Worm (Caenorhabditis elegans) whole organism, L1 larva: Measurements from ENCODE around the gene srh-46.
"Not testable (repeated sequence)": the region's sequence is repeated elsewhere in the genome, so short reads cannot be mapped to it uniquely, and the experiment has no call there.

Experiments used
- C04F5.9 ChIP-seq: sonication (generic microtip); optimal IDR thresholded peaks from 2 replicates; lab custom pipeline; 2016; ENCODE audit warnings: missing genetic modification characterization, missing compliant biosample characterization
- ceh-8 ChIP-seq: fragments of 200-800 bp; sonication (Bioruptor generic); optimal IDR thresholded peaks from 2 replicates; lab custom pipeline; 2018; ENCODE audit warnings: mild to moderate bottlenecking, missing genetic modification characterization, moderate library complexity, missing compliant biosample characterization
- ceh-82 ChIP-seq, 3 experiments: fragments of 150-350 bp in 1 of 3; sonication (generic microtip) in 2 of 3; optimal IDR thresholded peaks; 2 replicates each; lab custom pipeline; 2014 to 2017; ENCODE audit warnings: missing biosample characterization in 3 of 3, missing genetic modification characterization in 3 of 3
- dpl-1 ChIP-seq, 3 experiments: fragments of 150-350 bp in 2 of 3; sonication (generic microtip) in 1 of 3; optimal IDR thresholded peaks; 2 replicates each; lab custom pipeline; 2014 to 2017; ENCODE audit warnings: missing biosample characterization in 3 of 3, missing genetic modification characterization in 3 of 3, missing genetic modification reagents in 3 of 3
- efl-1 ChIP-seq, 4 experiments: fragments of 150-350 bp; optimal IDR thresholded peaks in 3 of 4; peaks in 1 of 4; 1 replicate in 1 of 4; 2 replicates in 3 of 4; lab custom pipeline; 2014; ENCODE audit warnings: missing biosample characterization in 2 of 4, missing genetic modification characterization in 2 of 4, missing genetic modification reagents in 2 of 4
- egl-13 ChIP-seq: sonication (generic microtip); optimal IDR thresholded peaks from 2 replicates; lab custom pipeline; 2016; ENCODE audit warnings: missing genotype, missing genetic modification reagents, missing genetic modification characterization, missing compliant biosample characterization
- elt-3 ChIP-seq, 6 experiments: fragments of 150-350 bp in 1 of 6; sonication (generic microtip); optimal IDR thresholded peaks; 2 replicates each; lab custom pipeline; 2017 to 2018; ENCODE audit warnings: missing biosample characterization in 6 of 6, missing genetic modification characterization in 6 of 6, inconsistent platforms in 1 of 6
- fkh-10 ChIP-seq: sonication (generic microtip); optimal IDR thresholded peaks from 2 replicates; lab custom pipeline; 2017; ENCODE audit warnings: missing biosample characterization, missing genetic modification reagents, missing genetic modification characterization
- grh-1 ChIP-seq: fragments of 200-800 bp; sonication (Bioruptor generic); IDR thresholded peaks from 2 replicates; pipeline ENCODE4 v1.3.6; 2022; ENCODE audit warnings: missing genetic modification reagents, missing genetic modification characterization, missing compliant biosample characterization
- jun-1 ChIP-seq: fragments of 150-350 bp; optimal IDR thresholded peaks from 2 replicates; lab custom pipeline; 2014; ENCODE audit warnings: missing biosample characterization, missing genetic modification reagents, missing genetic modification characterization
- lin-15B ChIP-seq: fragments of 150-350 bp; sonication (generic microtip); optimal IDR thresholded peaks from 3 replicates; lab custom pipeline; 2014; ENCODE audit warnings: missing biosample characterization, missing genetic modification characterization
- lsy-2 ChIP-seq, 2 experiments: fragments of 150-350 bp; optimal IDR thresholded peaks; 2 replicates each; lab custom pipeline; 2014; ENCODE audit warnings: missing biosample characterization in 2 of 2, missing genetic modification characterization in 2 of 2
- mdl-1 ChIP-seq, 2 experiments: fragments of 150-350 bp; optimal IDR thresholded peaks; 2 replicates each; lab custom pipeline; 2014 to 2017; ENCODE audit warnings: missing biosample characterization in 2 of 2, missing genetic modification characterization in 2 of 2, inconsistent platforms in 1 of 2
- nhr-20 ChIP-seq: sonication (generic microtip); optimal IDR thresholded peaks from 2 replicates; lab custom pipeline; 2016; ENCODE audit warnings: mild to moderate bottlenecking, missing genetic modification characterization, missing compliant biosample characterization
- nhr-237 ChIP-seq: fragments of 150-350 bp; optimal IDR thresholded peaks from 2 replicates; lab custom pipeline; 2014; ENCODE audit warnings: missing biosample characterization, missing genetic modification characterization
- nhr-47 ChIP-seq: sonication (generic microtip); optimal IDR thresholded peaks from 2 replicates; lab custom pipeline; 2016; ENCODE audit warnings: mild to moderate bottlenecking, missing genetic modification characterization, moderate library complexity, missing compliant biosample characterization
- nhr-76 ChIP-seq: sonication (generic microtip); optimal IDR thresholded peaks from 2 replicates; lab custom pipeline; 2017; ENCODE audit warnings: missing biosample characterization, missing genetic modification characterization
- nhr-90 ChIP-seq: sonication (generic microtip); optimal IDR thresholded peaks from 2 replicates; lab custom pipeline; 2016; ENCODE audit warnings: mild to moderate bottlenecking, missing genetic modification characterization, missing compliant biosample characterization; ENCODE audit not compliant: poor library complexity
- pag-3 ChIP-seq: sonication (generic microtip); optimal IDR thresholded peaks from 2 replicates; lab custom pipeline; 2017; ENCODE audit warnings: missing genetic modification characterization, mild to moderate bottlenecking, missing compliant biosample characterization, antibody characterized with exemption, borderline replicate concordance; ENCODE audit not compliant: insufficient read depth
- pax-3 ChIP-seq: fragments of 200-800 bp; sonication (Bioruptor generic); optimal IDR thresholded peaks from 2 replicates; lab custom pipeline; 2018; ENCODE audit warnings: mild to moderate bottlenecking, missing genetic modification characterization, moderate library complexity, missing compliant biosample characterization
- pqm-1 ChIP-seq: sonication (generic microtip); optimal IDR thresholded peaks from 3 replicates; lab custom pipeline; 2017; ENCODE audit warnings: missing biosample characterization, missing genetic modification characterization
- skn-1 ChIP-seq: fragments of 150-350 bp; optimal IDR thresholded peaks from 2 replicates; lab custom pipeline; 2014; ENCODE audit warnings: missing biosample characterization, missing genetic modification characterization
- snpc-4 ChIP-seq: fragments of 150-350 bp; optimal IDR thresholded peaks from 2 replicates; lab custom pipeline; 2014; ENCODE audit warnings: missing biosample characterization, missing genetic modification characterization
- snu-23 ChIP-seq: sonication (generic microtip); optimal IDR thresholded peaks from 2 replicates; lab custom pipeline; 2016; ENCODE audit warnings: missing genetic modification characterization, missing compliant biosample characterization
- sptf-1 ChIP-seq: fragments of 150-350 bp; optimal IDR thresholded peaks from 2 replicates; lab custom pipeline; 2014; ENCODE audit warnings: missing biosample characterization, missing genetic modification characterization
- sup-37 ChIP-seq: fragments of 200-800 bp; sonication (Bioruptor generic); optimal IDR thresholded peaks from 2 replicates; lab custom pipeline; 2018; ENCODE audit warnings: mild to moderate bottlenecking, missing genetic modification characterization, missing compliant biosample characterization
- tbx-2 ChIP-seq: sonication (generic microtip); optimal IDR thresholded peaks from 2 replicates; lab custom pipeline; 2016; ENCODE audit warnings: missing genetic modification characterization, missing compliant biosample characterization
- zag-1 ChIP-seq: fragments of 150-350 bp; optimal IDR thresholded peaks from 2 replicates; lab custom pipeline; 2014; ENCODE audit warnings: missing biosample characterization, missing genetic modification characterization

srh-46 gene

DNA sequence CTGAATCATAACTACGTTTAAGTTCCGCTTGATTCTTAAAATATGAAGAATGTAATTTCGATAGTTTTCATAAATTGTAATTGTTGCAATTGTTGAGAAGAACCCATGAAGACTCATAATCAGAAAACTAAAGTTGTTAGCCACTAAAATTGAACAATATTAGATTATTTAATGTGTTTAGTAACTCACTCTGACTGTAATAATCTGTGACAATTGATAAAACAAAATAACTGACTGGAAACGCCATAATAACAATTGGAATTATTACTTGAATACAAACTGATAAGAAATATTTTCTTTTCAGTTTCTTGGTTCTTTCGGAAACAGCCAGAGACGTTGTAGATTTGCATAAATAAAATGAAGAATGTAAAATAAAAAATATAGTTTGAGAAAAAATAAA lies 3.3 kb downstream of the srh-46 start:
- no peak for TF ChIP-seq tbx-2 (tag; lab: Kevin White, UChicago)
- peak; percentile 54 for TF ChIP-seq jun-1 (tag; lab: Kevin White, UChicago)

DNA sequence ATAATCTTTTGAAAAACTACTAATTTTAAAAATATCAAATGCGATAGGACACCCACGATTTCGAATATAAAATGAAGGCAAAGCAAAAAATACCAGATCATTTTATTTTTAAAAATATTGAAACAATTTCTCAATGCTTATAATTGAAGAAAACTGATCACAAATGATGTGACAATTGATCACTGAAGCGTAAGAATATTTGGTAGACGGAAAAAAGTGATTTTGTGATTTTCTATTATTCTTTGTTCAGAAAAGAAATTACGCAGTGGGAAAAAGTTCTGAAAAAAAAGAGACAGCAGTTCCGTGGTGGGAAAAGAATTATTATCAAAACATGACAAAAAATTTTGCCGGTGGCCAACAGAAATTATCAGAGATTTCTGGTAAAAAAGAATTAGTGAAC lies 4.1 kb downstream of the srh-46 start, which contains the start of gene T03F7.5:
Gene T03F7.5, minus strand, starts transcription at position 101 of the 400 bp plus-strand sequence.
- no peak for TF ChIP-seq mdl-1 (tag; optimal IDR thresholded peaks at IDR 0.05; lab: Kevin White, UChicago)
- TF ChIP-seq efl-1 (optimal IDR thresholded peaks at IDR 0.05; lab: Kevin White, UChicago), result no peak
- peak in 1 of 2 experiments; percentile 7 for TF ChIP-seq efl-1 (GFP tag; optimal IDR thresholded peaks at IDR 0.05 in 1 of 2; lab: Kevin White, UChicago)
- no peak for TF ChIP-seq C04F5.9
- TF ChIP-seq grh-1 (GFP tag; lab: Robert Waterston, UW), result no peak
- TF ChIP-seq, all 84 proteins: peak for 1

DNA sequence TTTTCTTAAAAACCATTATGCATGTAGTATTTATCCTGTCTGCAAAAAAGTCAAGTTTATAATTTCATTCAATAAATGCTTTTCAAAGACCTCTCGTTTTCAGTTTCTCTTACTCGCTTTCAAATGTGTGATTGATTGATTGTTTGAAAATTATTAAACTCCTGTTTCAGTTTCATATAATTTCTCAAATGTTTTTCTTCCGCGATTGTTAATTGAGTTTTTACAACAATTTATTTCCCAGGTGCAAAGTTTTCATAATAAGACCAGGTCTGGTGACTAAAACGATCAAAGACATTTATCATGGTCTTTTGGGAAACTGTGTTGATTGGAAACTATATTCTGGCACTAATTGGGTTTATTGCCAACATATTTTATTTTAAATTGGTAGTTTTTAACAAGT lies 8.3 kb downstream of the srh-46 start, which contains the start of gene T03F7.6:
Gene T03F7.6, plus strand, starts transcription at position 301 of the 400 bp plus-strand sequence.
- TF ChIP-seq nhr-20 (tag; lab: Kevin White, UChicago) (no peak), grh-1 (GFP tag; lab: Robert Waterston, UW) (no peak), ceh-8 (no peak), sup-37 (GFP tag; lab: Kevin White, UChicago) (no peak), mdl-1 (tag; optimal IDR thresholded peaks at IDR 0.05; lab: Kevin White, UChicago) (no peak), dpl-1 (GFP tag; optimal IDR thresholded peaks at IDR 0.05; lab: Kevin White, UChicago) (no peak), snpc-4 (tag; lab: Kevin White, UChicago) (no peak), fkh-10 (no peak), nhr-76 (tag; lab: Kevin White, UChicago) (no peak), skn-1 (tag; lab: Kevin White, UChicago) (no peak), lin-15B (tag; lab: Kevin White, UChicago) (no peak)
- TF ChIP-seq, all 84 proteins: peak for 0

DNA sequence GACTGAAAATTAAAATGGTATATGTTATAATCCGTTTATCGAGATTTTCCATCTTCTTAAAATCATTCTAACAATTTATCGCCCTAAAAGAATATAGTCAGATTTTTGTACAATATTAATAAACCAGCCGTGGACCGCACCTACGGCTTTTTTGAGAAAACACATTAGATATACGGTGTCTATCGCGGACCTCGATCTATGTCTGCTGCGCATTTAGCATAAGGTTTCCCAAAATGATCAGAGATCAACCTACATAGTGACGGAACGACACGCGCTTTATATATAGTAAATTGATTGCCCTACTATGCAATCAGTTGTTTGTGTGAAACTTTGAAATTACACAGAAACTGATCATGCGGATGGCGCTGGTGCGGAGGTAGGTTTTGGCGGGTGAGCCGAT lies 10.0 kb downstream of the srh-46 start:
- no peak for TF ChIP-seq lsy-2 (tag; optimal IDR thresholded peaks at IDR 0.05; lab: Kevin White, UChicago)
- no peak for TF ChIP-seq lin-15B (tag; lab: Kevin White, UChicago)
- TF ChIP-seq elt-3 (tag; optimal IDR thresholded peaks at IDR 0.05; lab: Kevin White, UChicago), result no peak
- TF ChIP-seq nhr-47 (tag; lab: Kevin White, UChicago), result no peak
- TF ChIP-seq nhr-90 (tag; lab: Kevin White, UChicago), result no peak
- TF ChIP-seq pax-3 (tag; lab: Kevin White, UChicago), result no peak

DNA sequence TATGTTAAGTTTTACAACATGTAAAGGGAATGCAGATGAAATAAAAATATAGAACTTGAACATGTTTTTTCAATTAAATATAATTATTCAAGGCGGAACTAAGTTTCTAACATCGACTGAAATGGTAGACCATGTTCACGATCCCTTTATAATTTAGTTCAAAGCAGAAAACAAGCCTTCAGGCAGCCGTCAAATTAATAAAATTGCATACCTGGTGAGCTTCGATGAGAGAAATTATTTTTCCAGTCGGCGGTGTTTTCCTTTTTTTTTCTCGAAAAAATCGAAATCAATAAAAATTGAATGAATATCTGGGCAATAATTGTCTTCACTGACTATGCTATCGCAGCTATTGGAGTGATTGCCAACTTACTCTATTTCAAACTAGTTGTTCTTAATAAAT lies 11.8 kb downstream of the srh-46 start, which contains the start of gene C03E10.1:
Gene C03E10.1, plus strand, starts transcription at position 301 of the 400 bp plus-strand sequence.
- TF ChIP-seq nhr-237 (tag; lab: Kevin White, UChicago), result no peak
- TF ChIP-seq sptf-1 (tag; lab: Kevin White, UChicago), result no peak
- TF ChIP-seq egl-13, result no peak
- TF ChIP-seq zag-1 (tag; lab: Kevin White, UChicago), result no peak
- TF ChIP-seq pag-3 (tag; lab: Kevin White, UChicago), result no peak
- TF ChIP-seq snu-23 (GFP tag; lab: Kevin White, UChicago), result no peak
- TF ChIP-seq pqm-1 (tag; lab: Kevin White, UChicago), result no peak

DNA sequence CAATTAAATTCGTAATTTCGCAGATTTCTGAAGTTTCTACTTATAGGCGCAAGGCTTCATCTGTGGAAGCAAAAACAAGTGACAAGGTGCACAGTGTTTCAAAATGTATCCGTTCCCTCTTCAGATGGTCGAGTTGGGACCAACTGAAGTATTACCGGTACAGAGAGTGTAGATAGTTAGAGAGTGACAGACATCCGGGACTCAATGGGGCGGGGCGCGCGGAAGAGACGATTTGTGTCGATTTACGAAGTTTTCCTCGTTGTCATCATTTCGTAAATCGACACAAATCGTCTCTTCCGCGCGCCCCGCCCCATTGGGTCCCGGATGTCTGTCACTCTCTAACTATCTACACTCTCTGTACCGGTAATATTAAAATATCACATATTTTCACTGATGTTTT lies 16.6 kb downstream of the srh-46 start, which contains the start of gene C03E10.3:
Gene C03E10.3, plus strand, starts transcription at position 301 of the 400 bp plus-strand sequence.
- not testable (repeated sequence) for TF ChIP-seq efl-1 (optimal IDR thresholded peaks at IDR 0.05; lab: Kevin White, UChicago)
- peak in 1 of 2 experiments; percentile 40 for TF ChIP-seq efl-1 (GFP tag; optimal IDR thresholded peaks at IDR 0.05 in 1 of 2; lab: Kevin White, UChicago)

DNA sequence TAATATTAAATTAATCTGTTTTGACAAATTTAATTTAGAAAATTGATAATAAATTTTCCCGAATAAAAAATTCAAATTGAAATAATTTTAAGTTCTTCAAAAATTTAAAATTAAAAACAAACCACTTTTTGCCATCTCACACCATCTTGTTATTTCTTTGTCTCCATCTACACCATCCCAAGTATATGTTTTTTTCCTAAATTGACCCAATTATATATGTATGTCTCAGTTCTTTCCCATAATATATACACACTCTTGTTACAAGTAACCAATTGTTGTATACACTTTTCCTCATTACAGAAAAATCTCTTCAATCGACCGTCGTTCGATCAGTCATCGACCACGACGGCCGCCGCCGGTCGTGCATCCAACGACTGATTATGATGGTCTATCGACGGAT lies 20.4 kb downstream of the srh-46 start, which contains the start of gene gly-20:
Gene gly-20, plus strand, starts transcription at position 301 of the 400 bp plus-strand sequence.
- no peak for TF ChIP-seq ceh-82 (tag; optimal IDR thresholded peaks at IDR 0.05; lab: Kevin White, UChicago)
